Worm (Caenorhabditis elegans) whole organism, late embryonic: ENCODE data around the gene Y69A2AR.24.

Source experiments
- C38D4.7 ChIP-seq: fragments of 200-800 bp; sonication (Bioruptor generic); optimal IDR thresholded peaks from 2 replicates; lab custom pipeline; 2018; ENCODE audit warnings: mild to moderate bottlenecking, missing genetic modification characterization, moderate library complexity, missing compliant biosample characterization
- F13H6.1 ChIP-seq: sonication (generic microtip); optimal IDR thresholded peaks from 2 replicates; lab custom pipeline; 2016; ENCODE audit warnings: missing genetic modification characterization, missing compliant biosample characterization
- K02D7.2 ChIP-seq: sonication (generic microtip); optimal IDR thresholded peaks from 2 replicates; lab custom pipeline; 2017; ENCODE audit warnings: mild to moderate bottlenecking, missing genetic modification characterization, missing compliant biosample characterization
- K09A11.1 ChIP-seq: sonication (generic microtip); optimal IDR thresholded peaks from 2 replicates; lab custom pipeline; 2017; ENCODE audit warnings: antibody characterized with exemption, mild to moderate bottlenecking, missing genetic modification characterization, missing compliant biosample characterization; ENCODE audit not compliant: insufficient read depth
- ahr-1 ChIP-seq: sonication (generic microtip); optimal IDR thresholded peaks from 2 replicates; lab custom pipeline; 2016; ENCODE audit warnings: missing genetic modification characterization, missing compliant biosample characterization
- ama-1 ChIP-seq: fragments of 150-350 bp; optimal IDR thresholded peaks from 2 replicates; lab custom pipeline; 2014
- ceh-2 ChIP-seq: sonication (generic microtip); optimal IDR thresholded peaks from 2 replicates; lab custom pipeline; 2016; ENCODE audit warnings: missing genotype, missing genetic modification characterization, missing compliant biosample characterization
- ceh-24 ChIP-seq: sonication (generic microtip); optimal IDR thresholded peaks from 2 replicates; lab custom pipeline; 2016; ENCODE audit warnings: mild to moderate bottlenecking, missing genetic modification characterization, missing compliant biosample characterization
- ceh-30 ChIP-seq: fragments of 150-350 bp; optimal IDR thresholded peaks from 2 replicates; lab custom pipeline; 2014; ENCODE audit warnings: missing biosample characterization, missing genetic modification characterization
- ceh-34 ChIP-seq: sonication (generic microtip); optimal IDR thresholded peaks from 2 replicates; lab custom pipeline; 2016; ENCODE audit warnings: mild to moderate bottlenecking, missing genetic modification characterization, missing compliant biosample characterization
- ceh-48 ChIP-seq: sonication (generic microtip); optimal IDR thresholded peaks from 2 replicates; lab custom pipeline; 2016; ENCODE audit warnings: missing genetic modification characterization, inconsistent platforms, missing compliant biosample characterization
- ceh-9 ChIP-seq: sonication (generic microtip); optimal IDR thresholded peaks from 2 replicates; lab custom pipeline; 2016; ENCODE audit warnings: mild to moderate bottlenecking, missing genetic modification characterization, inconsistent platforms, missing compliant biosample characterization
- che-1 ChIP-seq: sonication (generic microtip); optimal IDR thresholded peaks from 2 replicates; lab custom pipeline; 2016; ENCODE audit warnings: mild to moderate bottlenecking, missing genetic modification characterization, missing compliant biosample characterization
- dmd-4 ChIP-seq: sonication (generic microtip); optimal IDR thresholded peaks from 2 replicates; lab custom pipeline; 2016; ENCODE audit warnings: borderline replicate concordance, missing genetic modification characterization, missing compliant biosample characterization
- dve-1 ChIP-seq: sonication (generic microtip); optimal IDR thresholded peaks from 2 replicates; lab custom pipeline; 2017; ENCODE audit warnings: antibody characterized with exemption, mild to moderate bottlenecking, missing genetic modification characterization, missing compliant biosample characterization
- gmeb-2 ChIP-seq: sonication (generic microtip); optimal IDR thresholded peaks from 2 replicates; lab custom pipeline; 2016; ENCODE audit warnings: missing genetic modification characterization, inconsistent platforms, missing compliant biosample characterization
- hlh-30 ChIP-seq: sonication (generic microtip); optimal IDR thresholded peaks from 2 replicates; lab custom pipeline; 2017; ENCODE audit warnings: antibody characterized with exemption, missing genetic modification characterization, missing compliant biosample characterization; ENCODE audit not compliant: insufficient read depth
- lim-6 ChIP-seq: sonication (generic microtip); optimal IDR thresholded peaks from 2 replicates; lab custom pipeline; 2016; ENCODE audit warnings: missing genetic modification characterization, missing compliant biosample characterization
- nfya-1 ChIP-seq: sonication (generic microtip); optimal IDR thresholded peaks from 2 replicates; lab custom pipeline; 2017; ENCODE audit warnings: missing genetic modification characterization, mild to moderate bottlenecking, missing compliant biosample characterization, antibody characterized with exemption, moderate library complexity
- nhr-11 ChIP-seq: fragments of 150-350 bp; optimal IDR thresholded peaks from 2 replicates; lab custom pipeline; 2014; ENCODE audit warnings: missing biosample characterization, missing genetic modification characterization
- nhr-232 ChIP-seq: sonication (generic microtip); optimal IDR thresholded peaks from 2 replicates; lab custom pipeline; 2016; ENCODE audit warnings: missing genetic modification characterization, missing compliant biosample characterization
- pag-3 ChIP-seq: sonication (generic microtip); optimal IDR thresholded peaks from 2 replicates; lab custom pipeline; 2016; ENCODE audit warnings: missing compliant biosample characterization, missing genetic modification characterization, borderline replicate concordance
- ref-2 ChIP-seq: sonication (generic microtip); optimal IDR thresholded peaks from 2 replicates; lab custom pipeline; 2016; ENCODE audit warnings: missing genetic modification characterization, missing compliant biosample characterization
- rnt-1 ChIP-seq: sonication (generic microtip); optimal IDR thresholded peaks from 2 replicates; lab custom pipeline; 2016; ENCODE audit warnings: missing genetic modification characterization, missing compliant biosample characterization
- tbx-2 ChIP-seq: sonication (generic microtip); optimal IDR thresholded peaks from 2 replicates; lab custom pipeline; 2016; ENCODE audit warnings: missing genetic modification characterization, missing compliant biosample characterization
- ttx-3 ChIP-seq: sonication (generic microtip); optimal IDR thresholded peaks from 2 replicates; lab custom pipeline; 2016; ENCODE audit warnings: missing genetic modification reagents, missing genetic modification characterization, missing compliant biosample characterization
- unc-42 ChIP-seq: sonication (generic microtip); optimal IDR thresholded peaks from 2 replicates; lab custom pipeline; 2016; ENCODE audit warnings: missing genotype, missing genetic modification characterization, missing compliant biosample characterization
- zip-5 ChIP-seq: sonication (generic microtip); optimal IDR thresholded peaks from 2 replicates; lab custom pipeline; 2016; ENCODE audit warnings: missing genetic modification characterization, missing compliant biosample characterization

Y69A2AR.24 gene

ce11 chrIV:2542001-2542400 is 21.9 kb downstream of the Y69A2AR.24 start, which contains the start of gene sprr-3 (continued):
- TF ChIP-seq K09A11.1 (tag; lab: Kevin White, UChicago) = no peak
- TF ChIP-seq che-1 = no peak

- TF ChIP-seq unc-42 = peak; percentile 87
- no peak for TF ChIP-seq dmd-4 (tag; lab: Kevin White, UChicago)
Measured at ce11 chrIV:2537741-2538140, 26.1 kb downstream of the Y69A2AR.24 start.

- TF ChIP-seq ama-1 = no peak
- peak; percentile 6 for TF ChIP-seq ceh-48
Measured at ce11 chrIV:2530285-2530684, 33.6 kb downstream of the Y69A2AR.24 start.

- no peak for TF ChIP-seq ceh-30 (tag; lab: Kevin White, UChicago)
- TF ChIP-seq dve-1 = no peak
- no peak for TF ChIP-seq F13H6.1 (tag; lab: Kevin White, UChicago)
- no peak for TF ChIP-seq ceh-34 (tag; lab: Kevin White, UChicago)
- no peak for TF ChIP-seq pag-3 (tag; lab: Kevin White, UChicago)
- TF ChIP-seq ceh-2 (tag; lab: Kevin White, UChicago) = no peak
- no peak for TF ChIP-seq hlh-30
- no peak for TF ChIP-seq ref-2 (tag; lab: Kevin White, UChicago)
- TF ChIP-seq zip-5 (tag; lab: Kevin White, UChicago) = no peak
- TF ChIP-seq C38D4.7 (GFP tag; lab: Kevin White, UChicago) = no peak
- no peak for TF ChIP-seq gmeb-2 (tag; lab: Kevin White, UChicago)
- TF ChIP-seq ceh-9 (tag; lab: Kevin White, UChicago) = no peak
- TF ChIP-seq ceh-24 = no peak
- TF ChIP-seq ttx-3 (tag; lab: Kevin White, UChicago) = no peak
- no peak for TF ChIP-seq tbx-2
- TF ChIP-seq nhr-11 (tag; lab: Kevin White, UChicago) = no peak
- TF ChIP-seq nfya-1 (tag; lab: Kevin White, UChicago) = no peak
- no peak for TF ChIP-seq lim-6 (tag; lab: Kevin White, UChicago)
- TF ChIP-seq nhr-232 = no peak
- no peak for TF ChIP-seq dmd-4 (tag; lab: Kevin White, UChicago)
Measured at ce11 chrIV:2529281-2529680, 34.6 kb downstream of the Y69A2AR.24 start.

ce11 chrIV:2526836-2527235 is 37.0 kb downstream of the Y69A2AR.24 start:
- peak; percentile 35 for TF ChIP-seq ceh-48
- TF ChIP-seq ahr-1 (tag; lab: Kevin White, UChicago) = no peak
- no peak for TF ChIP-seq K02D7.2
- no peak for TF ChIP-seq pag-3 (tag; lab: Kevin White, UChicago)
- TF ChIP-seq gmeb-2 (tag; lab: Kevin White, UChicago) = no peak
- no peak for TF ChIP-seq rnt-1
